Worm (Caenorhabditis elegans) whole organism, L2 larva: ENCODE measurements around the gene F35A5.1.
A peak's percentile ranks its signal among the peaks of the same experiment; 100 is the strongest.

Experiments used
- C34F6.9 ChIP-seq: fragments of 150-350 bp; optimal IDR thresholded peaks from 2 replicates; lab custom pipeline; 2014; ENCODE audit warnings: missing biosample characterization, missing genetic modification characterization
- F13H6.1 ChIP-seq: sonication (generic microtip); optimal IDR thresholded peaks from 2 replicates; lab custom pipeline; 2016; ENCODE audit warnings: missing genetic modification characterization, missing compliant biosample characterization
- R02D3.7 ChIP-seq: fragments of 150-350 bp; optimal IDR thresholded peaks from 2 replicates; lab custom pipeline; 2014; ENCODE audit warnings: missing biosample characterization, missing genetic modification characterization
- ZK546.5 ChIP-seq: sonication (generic microtip); optimal IDR thresholded peaks from 2 replicates; lab custom pipeline; 2017; ENCODE audit warnings: missing biosample characterization, missing genetic modification characterization
- aly-2 ChIP-seq: fragments of 150-350 bp; optimal IDR thresholded peaks from 2 replicates; lab custom pipeline; 2014; ENCODE audit warnings: missing biosample characterization, missing genetic modification characterization
- ama-1 ChIP-seq: fragments of 150-350 bp; optimal IDR thresholded peaks from 2 replicates; lab custom pipeline; 2018; ENCODE audit warnings: inconsistent platforms
- blmp-1 ChIP-seq: sonication (generic microtip); optimal IDR thresholded peaks from 2 replicates; lab custom pipeline; 2017; ENCODE audit warnings: missing genetic modification characterization, mild to moderate bottlenecking, missing compliant biosample characterization, antibody characterized with exemption, moderate library complexity; ENCODE audit not compliant: insufficient read depth
- ceh-82 ChIP-seq: fragments of 150-350 bp; optimal IDR thresholded peaks from 2 replicates; lab custom pipeline; 2014; ENCODE audit warnings: missing biosample characterization, missing genetic modification characterization
- crh-2 ChIP-seq: sonication (generic microtip); optimal IDR thresholded peaks from 2 replicates; lab custom pipeline; 2017; ENCODE audit warnings: missing biosample characterization, missing genetic modification characterization
- elt-1 ChIP-seq: fragments of 150-350 bp; optimal IDR thresholded peaks from 2 replicates; lab custom pipeline; 2014; ENCODE audit warnings: missing biosample characterization, missing genetic modification characterization
- fos-1 ChIP-seq: fragments of 150-350 bp; optimal IDR thresholded peaks from 2 replicates; lab custom pipeline; 2014; ENCODE audit warnings: missing biosample characterization, missing genetic modification characterization
- gmeb-1 ChIP-seq: fragments of 150-350 bp; optimal IDR thresholded peaks from 2 replicates; lab custom pipeline; 2014; ENCODE audit warnings: missing biosample characterization, missing genetic modification characterization
- lin-11 ChIP-seq: fragments of 150-350 bp; sonication (generic microtip); optimal IDR thresholded peaks from 2 replicates; lab custom pipeline; 2014; ENCODE audit warnings: missing biosample characterization, missing genetic modification characterization, inconsistent platforms, mixed read lengths
- lin-13 ChIP-seq: fragments of 150-350 bp; optimal IDR thresholded peaks from 2 replicates; lab custom pipeline; 2014; ENCODE audit warnings: missing biosample characterization, missing genetic modification reagents, missing genetic modification characterization
- lin-39 ChIP-seq: fragments of 150-350 bp; optimal IDR thresholded peaks from 2 replicates; lab custom pipeline; 2014; ENCODE audit warnings: missing biosample characterization, missing genetic modification reagents, missing genetic modification characterization
- lsy-2 ChIP-seq, 2 experiments: fragments of 150-350 bp in 1 of 2; sonication (generic microtip) in 1 of 2; optimal IDR thresholded peaks; 2 replicates each; lab custom pipeline; 2014 to 2017; ENCODE audit warnings: missing biosample characterization in 2 of 2, missing genetic modification characterization in 2 of 2
- mab-5 ChIP-seq: fragments of 150-350 bp; optimal IDR thresholded peaks from 2 replicates; lab custom pipeline; 2014; ENCODE audit warnings: missing biosample characterization, missing genetic modification characterization
- mdl-1 ChIP-seq, 2 experiments: fragments of 150-350 bp in 1 of 2; sonication (generic microtip) in 1 of 2; optimal IDR thresholded peaks; 2 replicates each; lab custom pipeline; 2017; ENCODE audit warnings: missing biosample characterization in 2 of 2, missing genetic modification characterization in 2 of 2
- nhr-10 ChIP-seq: sonication (generic microtip); optimal IDR thresholded peaks from 2 replicates; lab custom pipeline; 2017; ENCODE audit warnings: missing biosample characterization, missing genetic modification characterization
- nhr-11 ChIP-seq: fragments of 150-350 bp; optimal IDR thresholded peaks from 2 replicates; lab custom pipeline; 2014; ENCODE audit warnings: missing biosample characterization, missing genetic modification characterization
- nhr-12 ChIP-seq: fragments of 150-350 bp; optimal IDR thresholded peaks from 2 replicates; lab custom pipeline; 2014; ENCODE audit warnings: missing biosample characterization, missing genetic modification characterization
- nhr-129 ChIP-seq: fragments of 150-350 bp; optimal IDR thresholded peaks from 2 replicates; lab custom pipeline; 2014; ENCODE audit warnings: missing biosample characterization, missing genetic modification characterization
- nhr-21 ChIP-seq: fragments of 150-350 bp; optimal IDR thresholded peaks from 2 replicates; lab custom pipeline; 2014; ENCODE audit warnings: missing biosample characterization, missing genetic modification characterization
- nhr-23 ChIP-seq: fragments of 150-350 bp; optimal IDR thresholded peaks from 2 replicates; lab custom pipeline; 2014; ENCODE audit warnings: missing biosample characterization, missing genetic modification reagents, missing genetic modification characterization
- nhr-237 ChIP-seq: fragments of 150-350 bp; optimal IDR thresholded peaks from 2 replicates; lab custom pipeline; 2014; ENCODE audit warnings: missing biosample characterization, missing genetic modification characterization
- nhr-25 ChIP-seq: fragments of 150-350 bp; sonication (generic microtip); optimal IDR thresholded peaks from 3 replicates; lab custom pipeline; 2014; ENCODE audit warnings: missing biosample characterization, missing genetic modification characterization
- nhr-6 ChIP-seq: fragments of 150-350 bp; optimal IDR thresholded peaks from 2 replicates; lab custom pipeline; 2014; ENCODE audit warnings: missing biosample characterization, missing genetic modification characterization
- nhr-77 ChIP-seq: fragments of 150-350 bp; optimal IDR thresholded peaks from 2 replicates; lab custom pipeline; 2014; ENCODE audit warnings: missing biosample characterization, missing genetic modification characterization
- peb-1 ChIP-seq: fragments of 150-350 bp; optimal IDR thresholded peaks from 2 replicates; lab custom pipeline; 2014; ENCODE audit warnings: missing biosample characterization, missing genetic modification characterization
- sma-3 ChIP-seq: sonication (generic microtip); optimal IDR thresholded peaks from 2 replicates; lab custom pipeline; 2016; ENCODE audit warnings: missing genetic modification reagents, missing genetic modification characterization, missing compliant biosample characterization
- sma-9 ChIP-seq, 2 experiments: fragments of 150-350 bp in 1 of 2; sonication (generic microtip) in 1 of 2; optimal IDR thresholded peaks; 2 replicates each; lab custom pipeline; 2014 to 2016; ENCODE audit warnings: missing genetic modification characterization in 2 of 2, mild to moderate bottlenecking in 1 of 2, missing biosample characterization in 1 of 2, missing compliant biosample characterization in 1 of 2, missing genetic modification reagents in 1 of 2, moderate library complexity in 1 of 2
- snpc-4 ChIP-seq: fragments of 150-350 bp; optimal IDR thresholded peaks from 2 replicates; lab custom pipeline; 2014; ENCODE audit warnings: missing biosample characterization, missing genetic modification characterization
- unc-55 ChIP-seq: fragments of 150-350 bp; sonication (generic microtip); optimal IDR thresholded peaks from 3 replicates; lab custom pipeline; 2014; ENCODE audit warnings: missing biosample characterization, missing genetic modification reagents, missing genetic modification characterization
- unc-62 ChIP-seq: fragments of 150-350 bp; optimal IDR thresholded peaks from 2 replicates; lab custom pipeline; 2014; ENCODE audit warnings: missing biosample characterization, missing genetic modification reagents, missing genetic modification characterization
- zag-1 ChIP-seq: fragments of 150-350 bp; optimal IDR thresholded peaks from 2 replicates; lab custom pipeline; 2014; ENCODE audit warnings: missing biosample characterization, missing genetic modification characterization
- ztf-4 ChIP-seq: fragments of 150-350 bp; optimal IDR thresholded peaks from 2 replicates; lab custom pipeline; 2014; ENCODE audit warnings: missing biosample characterization, missing genetic modification characterization

Gene F35A5.1

ce11 chrX:3823869-3824268 is 16.6 kb downstream of the F35A5.1 start (continued):
- TF ChIP-seq nhr-11 (tag; lab: Kevin White, UChicago), result no peak
- TF ChIP-seq, all 48 proteins: peak for 8

ce11 chrX:3824443-3824842 is 17.2 kb downstream of the F35A5.1 start:
- no peak for TF ChIP-seq C34F6.9
- TF ChIP-seq nhr-21 (tag; lab: Kevin White, UChicago), result peak; percentile 58
- no peak for TF ChIP-seq nhr-25 (tag; lab: Kevin White, UChicago)
- no peak for TF ChIP-seq ztf-4 (tag; lab: Kevin White, UChicago)

ce11 chrX:3824907-3825689 is 17.8 kb downstream of the F35A5.1 start:
- TF ChIP-seq lin-13 (GFP tag; lab: Kevin White, UChicago) (no peak), nhr-25 (tag; lab: Kevin White, UChicago) (no peak), crh-2 (tag; lab: Kevin White, UChicago) (peak; percentile 50), ztf-4 (tag; lab: Kevin White, UChicago) (no peak), elt-1 (tag; lab: Kevin White, UChicago) (no peak), mab-5 (tag; lab: Kevin White, UChicago) (no peak), zag-1 (tag; lab: Kevin White, UChicago) (no peak), unc-62 (no peak), unc-55 (GFP tag; lab: Kevin White, UChicago) (no peak), fos-1 (tag; lab: Kevin White, UChicago) (peak; percentile 9), R02D3.7 (tag; lab: Kevin White, UChicago) (no peak), blmp-1 (tag; lab: Kevin White, UChicago) (no peak), mdl-1 (tag; optimal IDR thresholded peaks at IDR 0.05; lab: Kevin White, UChicago) (no peak), ZK546.5 (no peak), lin-39 (tag; lab: Kevin White, UChicago) (no peak), nhr-6 (tag; lab: Kevin White, UChicago) (no peak), nhr-23 (no peak), sma-9 (GFP tag; optimal IDR thresholded peaks at IDR 0.05; lab: Kevin White, UChicago) (peak; percentile 51), sma-9 (tag; optimal IDR thresholded peaks at IDR 0.05; lab: Kevin White, UChicago) (no peak), snpc-4 (tag; lab: Kevin White, UChicago) (no peak), lin-11 (no peak), peb-1 (tag; lab: Kevin White, UChicago) (no peak)

- TF ChIP-seq nhr-237 (tag; lab: Kevin White, UChicago), result no peak
- no peak for TF ChIP-seq crh-2 (tag; lab: Kevin White, UChicago)
- peak; percentile 32 for TF ChIP-seq nhr-129 (tag; lab: Kevin White, UChicago)
- no peak for TF ChIP-seq sma-3 (GFP tag; lab: Kevin White, UChicago)
- TF ChIP-seq gmeb-1 (tag; lab: Kevin White, UChicago), result no peak
- TF ChIP-seq F13H6.1, result peak; percentile 73
- TF ChIP-seq lin-11, result no peak
- TF ChIP-seq ama-1 (lab: Kevin White, UChicago), result no peak
Measured at ce11 chrX:3826172-3826571, 18.9 kb downstream of the F35A5.1 start.

ce11 chrX:3826863-3827262 is 19.6 kb downstream of the F35A5.1 start, which contains the start of gene fkh-9:
Gene fkh-9 (minus strand): TSS chrX:3826963.
- no peak for TF ChIP-seq ztf-4 (tag; lab: Kevin White, UChicago)
- no peak for TF ChIP-seq aly-2 (tag; lab: Kevin White, UChicago)
- no peak for TF ChIP-seq ceh-82 (tag; lab: Kevin White, UChicago)
- TF ChIP-seq nhr-77 (tag; lab: Kevin White, UChicago), result no peak
- no peak for TF ChIP-seq unc-55 (GFP tag; lab: Kevin White, UChicago)
- TF ChIP-seq lin-13 (GFP tag; lab: Kevin White, UChicago), result no peak
- no peak for TF ChIP-seq nhr-11 (tag; lab: Kevin White, UChicago)
- no peak for TF ChIP-seq lsy-2 (tag; optimal IDR thresholded peaks at IDR 0.05; lab: Kevin White, UChicago)
- TF ChIP-seq nhr-12 (tag; lab: Kevin White, UChicago), result no peak
- TF ChIP-seq nhr-21 (tag; lab: Kevin White, UChicago), result no peak
- TF ChIP-seq nhr-6 (tag; lab: Kevin White, UChicago), result no peak
- TF ChIP-seq elt-1 (tag; lab: Kevin White, UChicago), result no peak
- no peak for TF ChIP-seq peb-1 (tag; lab: Kevin White, UChicago)
- no peak for TF ChIP-seq nhr-10
- TF ChIP-seq mab-5 (tag; lab: Kevin White, UChicago), result no peak
- no peak for TF ChIP-seq blmp-1 (tag; lab: Kevin White, UChicago)
